Fruit fly (Drosophila melanogaster) whole organism, wandering third instar larva: ENCODE measurements around the gene fru.

Experiments
- Abd-B ChIP-seq: fragments of >200 bp; optimal IDR thresholded peaks from 2 replicates; lab custom pipeline; 2017; ENCODE audit warnings: missing biosample characterization, missing genetic modification characterization
- CG9705 ChIP-seq: fragments of 200-800 bp; sonication (Bioruptor generic); optimal IDR thresholded peaks from 2 replicates; lab custom pipeline; 2018; ENCODE audit warnings: missing biosample characterization, mild to moderate bottlenecking, missing genetic modification characterization
- CrebA ChIP-seq: fragments of 200-800 bp; sonication (Bioruptor generic); optimal IDR thresholded peaks from 2 replicates; lab custom pipeline; 2016; ENCODE audit warnings: missing biosample characterization, mild to moderate bottlenecking, missing genetic modification characterization, borderline replicate concordance
- Dif ChIP-seq: fragments of 200-275, 200-300 bp; sonication (Bioruptor generic); optimal IDR thresholded peaks from 2 replicates; lab custom pipeline; 2018; ENCODE audit warnings: missing biosample characterization, missing genetic modification characterization; ENCODE audit not compliant: partially characterized antibody
- GATAd ChIP-seq: sonication (Bioruptor generic); optimal IDR thresholded peaks from 2 replicates; lab custom pipeline; 2016; ENCODE audit warnings: missing biosample characterization, missing genetic modification characterization
- HLH106 ChIP-seq: fragments of 200-800 bp; optimal IDR thresholded peaks from 3 replicates; lab custom pipeline; 2019; ENCODE audit warnings: missing biosample characterization, mild to moderate bottlenecking, missing genetic modification characterization, moderate library complexity
- Hnf4 ChIP-seq: fragments of 200-800 bp; sonication (Bioruptor generic); optimal IDR thresholded peaks from 2 replicates; lab custom pipeline; 2016; ENCODE audit warnings: missing biosample characterization, mild to moderate bottlenecking, missing genetic modification characterization
- Hr78 ChIP-seq: fragments of >200 bp; optimal IDR thresholded peaks from 2 replicates; lab custom pipeline; 2017; ENCODE audit warnings: missing biosample characterization, missing genetic modification characterization
- Hr83 ChIP-seq: fragments of 200-300 bp; sonication (Bioruptor generic); optimal IDR thresholded peaks from 2 replicates; lab custom pipeline; 2016; ENCODE audit warnings: missing biosample characterization, mild to moderate bottlenecking, missing genetic modification characterization, moderate library complexity; ENCODE audit not compliant: poor library complexity, severe bottlenecking
- Jra ChIP-seq: sonication (Bioruptor generic); optimal IDR thresholded peaks from 2 replicates; lab custom pipeline; 2016; ENCODE audit warnings: missing biosample characterization, missing genetic modification characterization
- Mio ChIP-seq: sonication (Bioruptor generic); optimal IDR thresholded peaks from 2 replicates; lab custom pipeline; 2016; ENCODE audit warnings: missing biosample characterization, missing genetic modification characterization
- Myc ChIP-seq: fragments of >200 bp; optimal IDR thresholded peaks from 2 replicates; lab custom pipeline; 2017
- OdsH ChIP-seq: fragments of 200-800 bp; sonication (Bioruptor generic); optimal IDR thresholded peaks from 2 replicates; lab custom pipeline; 2016; ENCODE audit warnings: missing biosample characterization, mild to moderate bottlenecking, missing genetic modification characterization
- Rel ChIP-seq, 2 experiments: fragments of 200-800 bp; sonication (Bioruptor generic) in 1 of 2; optimal IDR thresholded peaks; 2 replicates in 1 of 2; 3 replicates in 1 of 2; lab custom pipeline; 2016 to 2019; ENCODE audit warnings: mild to moderate bottlenecking in 2 of 2, missing biosample characterization in 2 of 2, missing genetic modification characterization in 2 of 2, moderate library complexity in 1 of 2
- Sp1 ChIP-seq: fragments of 200-800 bp; sonication (Bioruptor generic); optimal IDR thresholded peaks from 3 replicates; lab custom pipeline; 2019; ENCODE audit warnings: missing biosample characterization, mild to moderate bottlenecking, missing genetic modification characterization, moderate library complexity
- br ChIP-seq: fragments of 200-800 bp; sonication (Bioruptor generic); optimal IDR thresholded peaks from 2 replicates; lab custom pipeline; 2016; ENCODE audit warnings: missing biosample characterization, missing genetic modification characterization
- brk ChIP-seq: fragments of 200-800 bp; sonication (Bioruptor generic); optimal IDR thresholded peaks from 2 replicates; lab custom pipeline; 2016; ENCODE audit warnings: missing biosample characterization, mild to moderate bottlenecking, missing genetic modification characterization
- dl ChIP-seq, 2 experiments: fragments of 175-275, 200-275 bp in 1 of 2; fragments of 200-275 bp in 1 of 2; sonication (Bioruptor generic); optimal IDR thresholded peaks; lab custom pipeline; 2018; ENCODE audit warnings: mild to moderate bottlenecking in 2 of 2, missing biosample characterization in 2 of 2, missing genetic modification characterization in 2 of 2, moderate library complexity in 2 of 2; ENCODE audit not compliant: partially characterized antibody in 2 of 2, insufficient read depth in 1 of 2
- dmrt93B ChIP-seq: fragments of 200-800 bp; sonication (Bioruptor generic); optimal IDR thresholded peaks from 2 replicates; lab custom pipeline; 2018; ENCODE audit warnings: missing biosample characterization, mild to moderate bottlenecking, missing genetic modification characterization
- ey ChIP-seq: fragments of 200-800 bp; sonication (Bioruptor generic); optimal IDR thresholded peaks from 2 replicates; lab custom pipeline; 2016; ENCODE audit warnings: missing biosample characterization, missing genetic modification characterization
- foxo ChIP-seq, 2 experiments: fragments of 200-800 bp; sonication (Bioruptor generic); optimal IDR thresholded peaks; 2 replicates in 1 of 2; 3 replicates in 1 of 2; lab custom pipeline; 2016 to 2017; ENCODE audit warnings: missing biosample characterization in 2 of 2, missing genetic modification characterization in 2 of 2
- fru ChIP-seq: fragments of 200-800 bp; sonication (Bioruptor generic); optimal IDR thresholded peaks from 3 replicates; lab custom pipeline; 2016; ENCODE audit warnings: missing biosample characterization, mild to moderate bottlenecking, missing genetic modification characterization
- h ChIP-seq: fragments of 200-800 bp; sonication (Bioruptor generic); optimal IDR thresholded peaks from 3 replicates; lab custom pipeline; 2016; ENCODE audit warnings: missing biosample characterization, mild to moderate bottlenecking, missing genetic modification characterization
- jim ChIP-seq: fragments of 175-275, 200-325 bp; sonication (Bioruptor generic); optimal IDR thresholded peaks from 2 replicates; lab custom pipeline; 2016; ENCODE audit warnings: missing biosample characterization, mild to moderate bottlenecking, missing genetic modification characterization
- lola ChIP-seq: fragments of >200 bp; optimal IDR thresholded peaks from 2 replicates; lab custom pipeline; 2017; ENCODE audit warnings: missing biosample characterization, missing genetic modification characterization
- pan ChIP-seq: fragments of >200 bp; optimal IDR thresholded peaks from 2 replicates; lab custom pipeline; 2017
- psq ChIP-seq: fragments of 200-800 bp; sonication (Bioruptor generic); optimal IDR thresholded peaks from 3 replicates; lab custom pipeline; 2017; ENCODE audit warnings: missing biosample characterization, mild to moderate bottlenecking, missing genetic modification characterization, moderate library complexity
- sage ChIP-seq: fragments of 200-800 bp; sonication (Bioruptor generic); optimal IDR thresholded peaks from 2 replicates; lab custom pipeline; 2016; ENCODE audit warnings: missing biosample characterization, mild to moderate bottlenecking, missing genetic modification characterization
- sv ChIP-seq: fragments of 200-800 bp; sonication (Bioruptor generic); optimal IDR thresholded peaks from 3 replicates; lab custom pipeline; 2016; ENCODE audit warnings: missing biosample characterization, missing genetic modification characterization
- tai ChIP-seq: sonication (Bioruptor generic); optimal IDR thresholded peaks from 2 replicates; lab custom pipeline; 2016; ENCODE audit warnings: missing biosample characterization, missing genetic modification characterization
- usp ChIP-seq: fragments of >200 bp; optimal IDR thresholded peaks from 2 replicates; lab custom pipeline; 2017; ENCODE audit warnings: missing biosample characterization, missing genetic modification characterization
- woc ChIP-seq: sonication (Bioruptor generic); optimal IDR thresholded peaks from 2 replicates; lab custom pipeline; 2016; ENCODE audit warnings: missing biosample characterization, mild to moderate bottlenecking, missing genetic modification characterization

Gene fru

dm6 chr3R:18448059-18448979, 97.1 kb downstream of the fru start (continued):
- TF ChIP-seq Dif (GFP tag; lab: Kevin White, UChicago) = peak; percentile 48

dm6 chr3R:18447146-18447773, 98.1 kb downstream of the fru start:
- peak; percentile 48 to 81 for TF ChIP-seq dl (GFP tag; optimal IDR thresholded peaks at IDR 0.05; lab: Kevin White, UChicago; ENCODE audit: insufficient read depth in 1 of 2, partially characterized antibody in 2 of 2)
- TF ChIP-seq psq (GFP tag; lab: Kevin White, UChicago) = no peak
- TF ChIP-seq br (GFP tag; lab: Kevin White, UChicago) = no peak
- TF ChIP-seq fru (GFP tag; lab: Kevin White, UChicago) = peak; percentile 30
- no peak for TF ChIP-seq brk (GFP tag; lab: Kevin White, UChicago)
- no peak for TF ChIP-seq CrebA (GFP tag; lab: Kevin White, UChicago)
- no peak for TF ChIP-seq Hnf4 (GFP tag; lab: Kevin White, UChicago)
- no peak for TF ChIP-seq dmrt93B (GFP tag; lab: Kevin White, UChicago)
- peak; percentile 79 for TF ChIP-seq Dif (GFP tag; lab: Kevin White, UChicago)

dm6 chr3R:18445148-18445843, 100.1 kb downstream of the fru start:
- TF ChIP-seq tai (no peak), OdsH (GFP tag; lab: Kevin White, UChicago) (no peak), CrebA (GFP tag; lab: Kevin White, UChicago) (peak; percentile 36), brk (GFP tag; lab: Kevin White, UChicago) (no peak), Rel (GFP tag; optimal IDR thresholded peaks at IDR 0.05; lab: Kevin White, UChicago) (peak; percentile 19), Rel (tag; optimal IDR thresholded peaks at IDR 0.05; lab: Kevin White, UChicago) (no peak)

- no peak for TF ChIP-seq usp (GFP tag; lab: Kevin White, UChicago)
- no peak for TF ChIP-seq dmrt93B (GFP tag; lab: Kevin White, UChicago)
- no peak for TF ChIP-seq Hnf4 (GFP tag; lab: Kevin White, UChicago)
- no peak for TF ChIP-seq sv (GFP tag; lab: Kevin White, UChicago)
- TF ChIP-seq Myc (lab: Kevin White, UChicago) = no peak
- no peak for TF ChIP-seq brk (GFP tag; lab: Kevin White, UChicago)
- TF ChIP-seq h (GFP tag; lab: Kevin White, UChicago) = no peak
- TF ChIP-seq jim (GFP tag; lab: Kevin White, UChicago) = no peak
- TF ChIP-seq lola (GFP tag; lab: Kevin White, UChicago) = no peak
- TF ChIP-seq Jra (GFP tag; lab: Kevin White, UChicago) = no peak
- no peak for TF ChIP-seq Sp1 (GFP tag; lab: Kevin White, UChicago)
- TF ChIP-seq, all 38 proteins: peak for 0
Measured at dm6 chr3R:18443232-18443631, 102.2 kb downstream of the fru start.

- TF ChIP-seq foxo (GFP tag; optimal IDR thresholded peaks at IDR 0.05; lab: Kevin White, UChicago) (peak in 1 of 2 experiments; percentile 52), Mio (GFP tag; lab: Kevin White, UChicago) (no peak), pan (lab: Kevin White, UChicago) (no peak), Myc (lab: Kevin White, UChicago) (no peak), woc (GFP tag; lab: Kevin White, UChicago) (no peak), sage (GFP tag; lab: Kevin White, UChicago) (no peak), sv (GFP tag; lab: Kevin White, UChicago) (peak; percentile 11), Hr78 (GFP tag; lab: Kevin White, UChicago) (no peak), HLH106 (tag; lab: Kevin White, UChicago) (peak; percentile 21), brk (GFP tag; lab: Kevin White, UChicago) (no peak), psq (GFP tag; lab: Kevin White, UChicago) (no peak), Jra (GFP tag; lab: Kevin White, UChicago) (no peak), CrebA (GFP tag; lab: Kevin White, UChicago) (no peak), h (GFP tag; lab: Kevin White, UChicago) (peak; percentile 59), GATAd (GFP tag; lab: Kevin White, UChicago) (no peak), ey (peak; percentile 17), tai (no peak), usp (GFP tag; lab: Kevin White, UChicago) (no peak), Rel (GFP tag; optimal IDR thresholded peaks at IDR 0.05; lab: Kevin White, UChicago) (no peak), Rel (tag; optimal IDR thresholded peaks at IDR 0.05; lab: Kevin White, UChicago) (no peak), OdsH (GFP tag; lab: Kevin White, UChicago) (peak; percentile 39), CG9705 (no peak), Abd-B (GFP tag; lab: Kevin White, UChicago) (no peak), Hr83 (no peak), lola (GFP tag; lab: Kevin White, UChicago) (no peak), fru (GFP tag; lab: Kevin White, UChicago) (peak; percentile 43)
Measured at dm6 chr3R:18438827-18439717, 106.3 kb downstream of the fru start.
